Worm (Caenorhabditis elegans) whole organism, L1 larva: ENCODE results near the gene cox-6B.

Experiments
- C04F5.9 ChIP-seq: sonication (generic microtip); optimal IDR thresholded peaks from 2 replicates; lab custom pipeline; 2016; ENCODE audit warnings: missing genetic modification characterization, missing compliant biosample characterization
- C16A3.4 ChIP-seq: fragments of 150-350 bp; optimal IDR thresholded peaks from 2 replicates; lab custom pipeline; 2014; ENCODE audit warnings: missing biosample characterization, missing genetic modification characterization
- C34B4.2 ChIP-seq: sonication (generic microtip); optimal IDR thresholded peaks from 2 replicates; lab custom pipeline; 2017; ENCODE audit warnings: mild to moderate bottlenecking, missing genetic modification characterization, missing compliant biosample characterization
- F16B12.6 ChIP-seq: fragments of 150-350 bp; optimal IDR thresholded peaks from 2 replicates; lab custom pipeline; 2014; ENCODE audit warnings: missing biosample characterization, missing genetic modification characterization
- alr-1 ChIP-seq: fragments of 200-800 bp; sonication (Bioruptor generic); optimal IDR thresholded peaks from 2 replicates; lab custom pipeline; 2018; ENCODE audit warnings: borderline replicate concordance, mild to moderate bottlenecking, missing genetic modification characterization, missing compliant biosample characterization
- aly-2 ChIP-seq: fragments of 150-350 bp; optimal IDR thresholded peaks from 2 replicates; lab custom pipeline; 2014; ENCODE audit warnings: missing biosample characterization, missing genetic modification characterization
- ama-1 ChIP-seq: fragments of 150-350 bp; optimal IDR thresholded peaks from 2 replicates; lab custom pipeline; 2014
- ceh-63 ChIP-seq: fragments of 200-800 bp; sonication (Bioruptor generic); optimal IDR thresholded peaks from 2 replicates; lab custom pipeline; 2018; ENCODE audit warnings: mild to moderate bottlenecking, missing genetic modification characterization, missing compliant biosample characterization
- ceh-8 ChIP-seq: fragments of 200-800 bp; sonication (Bioruptor generic); optimal IDR thresholded peaks from 2 replicates; lab custom pipeline; 2018; ENCODE audit warnings: mild to moderate bottlenecking, missing genetic modification characterization, moderate library complexity, missing compliant biosample characterization
- ceh-82 ChIP-seq, 3 experiments: fragments of 150-350 bp in 1 of 3; sonication (generic microtip) in 2 of 3; optimal IDR thresholded peaks; 2 replicates each; lab custom pipeline; 2014 to 2017; ENCODE audit warnings: missing biosample characterization in 3 of 3, missing genetic modification characterization in 3 of 3
- ces-1 ChIP-seq: fragments of 150-350 bp; optimal IDR thresholded peaks from 2 replicates; lab custom pipeline; 2014; ENCODE audit warnings: missing biosample characterization, missing genetic modification reagents, missing genetic modification characterization
- dsc-1 ChIP-seq: sonication (generic microtip); optimal IDR thresholded peaks from 2 replicates; lab custom pipeline; 2016; ENCODE audit warnings: mild to moderate bottlenecking, missing genetic modification characterization, missing compliant biosample characterization
- efl-1 ChIP-seq, 4 experiments: fragments of 150-350 bp; optimal IDR thresholded peaks in 3 of 4; peaks in 1 of 4; 1 replicate in 1 of 4; 2 replicates in 3 of 4; lab custom pipeline; 2014; ENCODE audit warnings: missing biosample characterization in 2 of 4, missing genetic modification characterization in 2 of 4, missing genetic modification reagents in 2 of 4
- efl-3 ChIP-seq: fragments of 200-800 bp; sonication (Bioruptor generic); optimal IDR thresholded peaks from 2 replicates; lab custom pipeline; 2018; ENCODE audit warnings: mild to moderate bottlenecking, missing genetic modification characterization, missing compliant biosample characterization
- egl-13 ChIP-seq: sonication (generic microtip); optimal IDR thresholded peaks from 2 replicates; lab custom pipeline; 2016; ENCODE audit warnings: missing genotype, missing genetic modification reagents, missing genetic modification characterization, missing compliant biosample characterization
- egl-27 ChIP-seq, 2 experiments: fragments of 150-350 bp in 1 of 2; sonication (generic microtip); optimal IDR thresholded peaks; 3 replicates each; lab custom pipeline; 2017 to 2018; ENCODE audit warnings: missing biosample characterization in 2 of 2, missing genetic modification characterization in 2 of 2, missing genetic modification reagents in 2 of 2
- elt-2 ChIP-seq: sonication (generic microtip); optimal IDR thresholded peaks from 2 replicates; lab custom pipeline; 2016; ENCODE audit warnings: missing genetic modification characterization, mild to moderate bottlenecking, inconsistent platforms, missing compliant biosample characterization, missing genetic modification reagents
- elt-3 ChIP-seq, 6 experiments: fragments of 150-350 bp in 1 of 6; sonication (generic microtip); optimal IDR thresholded peaks; 2 replicates each; lab custom pipeline; 2017 to 2018; ENCODE audit warnings: missing biosample characterization in 6 of 6, missing genetic modification characterization in 6 of 6, inconsistent platforms in 1 of 6
- ets-5 ChIP-seq: fragments of 200-800 bp; sonication (Bioruptor generic); IDR thresholded peaks from 2 replicates; pipeline ENCODE4 v1.3.6; 2022; ENCODE audit warnings: missing genetic modification characterization, missing compliant biosample characterization
- fkh-10 ChIP-seq: sonication (generic microtip); optimal IDR thresholded peaks from 2 replicates; lab custom pipeline; 2017; ENCODE audit warnings: missing biosample characterization, missing genetic modification reagents, missing genetic modification characterization
- fkh-8 ChIP-seq: sonication (generic microtip); optimal IDR thresholded peaks from 2 replicates; lab custom pipeline; 2016; ENCODE audit warnings: mild to moderate bottlenecking, missing genetic modification characterization, missing compliant biosample characterization
- grh-1 ChIP-seq: fragments of 200-800 bp; sonication (Bioruptor generic); IDR thresholded peaks from 2 replicates; pipeline ENCODE4 v1.3.6; 2022; ENCODE audit warnings: missing genetic modification reagents, missing genetic modification characterization, missing compliant biosample characterization
- hlh-17 ChIP-seq: fragments of 200-800 bp; sonication (Bioruptor generic); optimal IDR thresholded peaks from 2 replicates; lab custom pipeline; 2018; ENCODE audit warnings: missing genetic modification characterization, mild to moderate bottlenecking, missing compliant biosample characterization, moderate library complexity, borderline replicate concordance
- hlh-4 ChIP-seq: sonication (generic microtip); optimal IDR thresholded peaks from 2 replicates; lab custom pipeline; 2016; ENCODE audit warnings: mild to moderate bottlenecking, missing genetic modification characterization, missing compliant biosample characterization
- irx-1 ChIP-seq: sonication (generic microtip); optimal IDR thresholded peaks from 2 replicates; lab custom pipeline; 2016; ENCODE audit warnings: missing genetic modification characterization, missing compliant biosample characterization
- lin-14 ChIP-seq: fragments of 200-800 bp; sonication (Bioruptor generic); optimal IDR thresholded peaks from 2 replicates; lab custom pipeline; 2018; ENCODE audit warnings: mild to moderate bottlenecking, missing genetic modification characterization, moderate library complexity, missing compliant biosample characterization
- lin-15B ChIP-seq: fragments of 150-350 bp; sonication (generic microtip); optimal IDR thresholded peaks from 3 replicates; lab custom pipeline; 2014; ENCODE audit warnings: missing biosample characterization, missing genetic modification characterization
- lin-35 ChIP-seq, 2 experiments: fragments of 150-350 bp; optimal IDR thresholded peaks; 2 replicates each; lab custom pipeline; 2014; ENCODE audit warnings: missing biosample characterization in 2 of 2, missing genetic modification characterization in 2 of 2, missing genetic modification reagents in 2 of 2
- lin-39 ChIP-seq: fragments of 150-350 bp; optimal IDR thresholded peaks from 2 replicates; lab custom pipeline; 2014; ENCODE audit warnings: missing biosample characterization, missing genetic modification reagents, missing genetic modification characterization
- lir-3 ChIP-seq: sonication (generic microtip); optimal IDR thresholded peaks from 2 replicates; lab custom pipeline; 2016; ENCODE audit warnings: mild to moderate bottlenecking, missing genetic modification characterization, moderate library complexity, missing compliant biosample characterization; ENCODE audit not compliant: poor library complexity
- lsy-2 ChIP-seq, 2 experiments: fragments of 150-350 bp; optimal IDR thresholded peaks; 2 replicates each; lab custom pipeline; 2014; ENCODE audit warnings: missing biosample characterization in 2 of 2, missing genetic modification characterization in 2 of 2
- mdl-1 ChIP-seq, 2 experiments: fragments of 150-350 bp; optimal IDR thresholded peaks; 2 replicates each; lab custom pipeline; 2014 to 2017; ENCODE audit warnings: missing biosample characterization in 2 of 2, missing genetic modification characterization in 2 of 2, inconsistent platforms in 1 of 2
- nhr-19 ChIP-seq: fragments of 200-800 bp; sonication (Bioruptor generic); conservative IDR thresholded peaks from 2 replicates; pipeline ENCODE4 v1.3.6; 2022; ENCODE audit warnings: missing genetic modification characterization, missing compliant biosample characterization
- nhr-20 ChIP-seq: sonication (generic microtip); optimal IDR thresholded peaks from 2 replicates; lab custom pipeline; 2016; ENCODE audit warnings: mild to moderate bottlenecking, missing genetic modification characterization, missing compliant biosample characterization
- nhr-77 ChIP-seq: fragments of 150-350 bp; optimal IDR thresholded peaks from 2 replicates; lab custom pipeline; 2014; ENCODE audit warnings: missing biosample characterization, missing genetic modification characterization
- pax-3 ChIP-seq: fragments of 200-800 bp; sonication (Bioruptor generic); optimal IDR thresholded peaks from 2 replicates; lab custom pipeline; 2018; ENCODE audit warnings: mild to moderate bottlenecking, missing genetic modification characterization, moderate library complexity, missing compliant biosample characterization
- rnt-1 ChIP-seq: sonication (generic microtip); optimal IDR thresholded peaks from 2 replicates; lab custom pipeline; 2016; ENCODE audit warnings: mild to moderate bottlenecking, missing genetic modification characterization, moderate library complexity, missing compliant biosample characterization
- snpc-4 ChIP-seq: fragments of 150-350 bp; optimal IDR thresholded peaks from 2 replicates; lab custom pipeline; 2014; ENCODE audit warnings: missing biosample characterization, missing genetic modification characterization
- sox-4 ChIP-seq: sonication (generic microtip); optimal IDR thresholded peaks from 2 replicates; lab custom pipeline; 2016; ENCODE audit warnings: missing genetic modification characterization, missing compliant biosample characterization
- swsn-7 ChIP-seq: sonication (generic microtip); optimal IDR thresholded peaks from 2 replicates; lab custom pipeline; 2016; ENCODE audit warnings: missing genetic modification characterization, missing compliant biosample characterization
- tbx-2 ChIP-seq: sonication (generic microtip); optimal IDR thresholded peaks from 2 replicates; lab custom pipeline; 2016; ENCODE audit warnings: missing genetic modification characterization, missing compliant biosample characterization
- unc-62 ChIP-seq: fragments of 150-350 bp; optimal IDR thresholded peaks from 2 replicates; lab custom pipeline; 2014; ENCODE audit warnings: missing biosample characterization, missing genetic modification reagents, missing genetic modification characterization
- unc-98 ChIP-seq: fragments of 200-800 bp; sonication (Bioruptor generic); IDR thresholded peaks from 2 replicates; pipeline ENCODE4 v1.3.6; 2022; ENCODE audit warnings: missing genetic modification characterization, missing compliant biosample characterization
- vab-15 ChIP-seq: sonication (generic microtip); optimal IDR thresholded peaks from 2 replicates; lab custom pipeline; 2017; ENCODE audit warnings: missing genotype, mild to moderate bottlenecking, missing genetic modification characterization, missing compliant biosample characterization
- ztf-11 ChIP-seq, 2 experiments: sonication (generic microtip); optimal IDR thresholded peaks; 2 replicates each; lab custom pipeline; 2016 to 2017; ENCODE audit warnings: missing genetic modification characterization in 2 of 2, missing biosample characterization in 1 of 2, missing compliant biosample characterization in 1 of 2
- ztf-4 ChIP-seq: fragments of 150-350 bp; optimal IDR thresholded peaks from 2 replicates; lab custom pipeline; 2014; ENCODE audit warnings: missing biosample characterization, missing genetic modification characterization

cox-6B gene

DNA sequence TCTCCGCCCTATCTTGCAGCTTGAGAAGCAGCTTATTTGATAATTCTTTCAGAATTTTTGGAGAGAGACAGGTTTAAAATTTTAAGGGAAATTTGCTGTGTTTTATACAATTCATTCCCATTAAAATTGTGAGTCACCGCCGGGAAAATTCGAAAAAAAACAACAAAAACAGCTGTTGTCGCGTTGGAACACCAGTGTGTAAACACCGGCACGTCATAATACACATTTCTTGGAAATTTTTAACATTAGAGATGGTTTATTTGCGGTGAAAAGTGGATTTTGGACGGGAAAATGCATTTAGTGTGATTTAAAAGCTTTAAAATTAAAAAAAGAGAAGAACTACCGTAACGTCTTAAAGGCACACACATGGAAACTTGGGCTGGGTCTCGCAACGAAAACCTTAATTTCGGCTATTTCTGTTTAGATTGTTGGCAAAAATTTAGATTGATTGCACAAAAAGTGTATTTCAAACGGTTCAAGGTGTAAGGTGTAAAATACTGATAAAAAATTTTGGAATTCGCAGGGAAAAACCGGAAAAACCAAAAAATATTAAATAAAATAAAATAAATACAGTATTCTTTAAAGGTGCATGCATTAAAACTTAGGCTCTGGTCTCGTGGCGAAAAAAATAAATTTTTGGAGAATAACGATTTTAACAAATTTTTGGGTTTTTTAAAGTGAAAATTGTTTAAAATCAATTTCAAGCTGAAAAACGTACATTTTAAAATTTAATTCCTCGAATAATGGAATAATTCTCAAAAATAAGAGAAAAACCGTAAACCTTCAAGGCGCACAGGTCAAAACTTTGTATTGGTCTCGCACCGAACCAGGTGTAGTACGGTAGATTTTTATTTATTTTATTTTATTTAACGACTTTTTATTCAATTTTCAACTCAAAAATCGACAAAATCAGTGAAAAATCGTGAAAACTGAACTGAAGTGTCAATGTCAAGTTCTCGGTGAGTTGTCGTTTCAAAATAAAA is 26.0 kb downstream of the cox-6B start, which contains the start of gene cosa-1 (continued):
- no peak for TF ChIP-seq mdl-1 (tag; optimal IDR thresholded peaks at IDR 0.05; lab: Kevin White, UChicago)
- no peak for TF ChIP-seq sox-4 (tag; lab: Kevin White, UChicago)
- TF ChIP-seq C04F5.9 (tag; lab: Kevin White, UChicago): no peak
- no peak for TF ChIP-seq fkh-8 (tag; lab: Kevin White, UChicago)
- no peak for TF ChIP-seq nhr-19 (GFP tag; lab: Robert Waterston, UW)
- TF ChIP-seq lin-14 (GFP tag; lab: Kevin White, UChicago): no peak
- no peak for TF ChIP-seq snpc-4
- TF ChIP-seq F16B12.6 (tag; lab: Kevin White, UChicago): peak; percentile 75
- no peak for TF ChIP-seq lin-15B (tag; lab: Kevin White, UChicago)
- no peak for TF ChIP-seq ceh-8 (GFP tag; lab: Kevin White, UChicago)
- no peak for TF ChIP-seq hlh-4 (tag; lab: Kevin White, UChicago)
- no peak for TF ChIP-seq nhr-20 (tag; lab: Kevin White, UChicago)
- no peak for TF ChIP-seq lir-3 (tag; lab: Kevin White, UChicago)
- TF ChIP-seq C16A3.4 (tag; lab: Kevin White, UChicago): no peak
- peak in 1 of 2 experiments; percentile 13 for TF ChIP-seq efl-1 (optimal IDR thresholded peaks at IDR 0.05; lab: Kevin White, UChicago)
- peak; percentile 0 to 50 for TF ChIP-seq efl-1 (GFP tag; optimal IDR thresholded peaks at IDR 0.05 in 1 of 2; lab: Kevin White, UChicago)
- TF ChIP-seq nhr-77 (tag; lab: Kevin White, UChicago): no peak
- no peak for TF ChIP-seq swsn-7
- TF ChIP-seq irx-1 (tag; lab: Kevin White, UChicago): no peak
- TF ChIP-seq pax-3 (tag; lab: Kevin White, UChicago): no peak
- no peak for TF ChIP-seq elt-2
- TF ChIP-seq vab-15 (tag; lab: Kevin White, UChicago): no peak
- TF ChIP-seq alr-1 (tag; lab: Kevin White, UChicago): no peak
- TF ChIP-seq ces-1: no peak
- no peak for TF ChIP-seq unc-98 (GFP tag; lab: Robert Waterston, UW)
- no peak for TF ChIP-seq elt-3 (tag; optimal IDR thresholded peaks at IDR 0.05; lab: Kevin White, UChicago)
- TF ChIP-seq fkh-10: no peak
- no peak for TF ChIP-seq efl-3 (GFP tag; lab: Kevin White, UChicago)
- TF ChIP-seq lin-35 (GFP tag; optimal IDR thresholded peaks at IDR 0.05; lab: Kevin White, UChicago): peak in 1 of 2 experiments; percentile 12
- no peak for TF ChIP-seq egl-13 (tag; lab: Kevin White, UChicago)
- no peak for TF ChIP-seq ceh-63 (GFP tag; lab: Kevin White, UChicago)
- no peak for TF ChIP-seq ceh-82 (tag; optimal IDR thresholded peaks at IDR 0.05; lab: Kevin White, UChicago)
- no peak for TF ChIP-seq unc-62 (GFP tag; lab: Kevin White, UChicago)
- TF ChIP-seq egl-27 (tag; optimal IDR thresholded peaks at IDR 0.05; lab: Kevin White, UChicago): no peak
- peak in 1 of 2 experiments; percentile 18 for TF ChIP-seq lsy-2 (tag; optimal IDR thresholded peaks at IDR 0.05; lab: Kevin White, UChicago)
- no peak for TF ChIP-seq ets-5 (GFP tag; lab: Robert Waterston, UW)
- no peak for TF ChIP-seq hlh-17 (GFP tag; lab: Kevin White, UChicago)
- no peak for TF ChIP-seq grh-1 (GFP tag; lab: Robert Waterston, UW)
- TF ChIP-seq rnt-1 (tag; lab: Kevin White, UChicago): no peak
- no peak for TF ChIP-seq ama-1
- TF ChIP-seq dsc-1 (tag; lab: Kevin White, UChicago): no peak
- no peak for TF ChIP-seq C34B4.2 (tag; lab: Kevin White, UChicago)
- no peak for TF ChIP-seq ztf-4 (tag; lab: Kevin White, UChicago)
- TF ChIP-seq tbx-2 (tag; lab: Kevin White, UChicago): no peak
- TF ChIP-seq lin-39: no peak
- TF ChIP-seq aly-2: no peak
- no peak for TF ChIP-seq ztf-11 (tag; optimal IDR thresholded peaks at IDR 0.05; lab: Kevin White, UChicago)
